Fruit fly (Drosophila melanogaster) whole organism, embryonic: ENCODE results near the gene CG8564.

Experiments used
- Bgb ChIP-seq: fragments of 200-800 bp; sonication (Bioruptor generic); IDR thresholded peaks from 2 replicates; pipeline ENCODE4 v1.3.6; 2022; ENCODE audit warnings: missing biosample characterization, missing genetic modification characterization; ENCODE audit not compliant: partially characterized antibody
- C15 ChIP-seq: fragments of 200-800 bp; sonication (Bioruptor generic); IDR thresholded peaks from 3 replicates; pipeline ENCODE4 v1.3.6; 2022; ENCODE audit warnings: missing biosample characterization, missing genetic modification characterization
- CG1024 ChIP-seq: fragments of 200-800 bp; sonication (Bioruptor generic); IDR thresholded peaks from 2 replicates; pipeline ENCODE4 v1.3.6; 2022; ENCODE audit warnings: missing biosample characterization, missing genetic modification characterization
- CG10267 ChIP-seq: fragments of 200-800 bp; sonication (Bioruptor generic); optimal IDR thresholded peaks from 2 replicates; lab custom pipeline; 2018; ENCODE audit warnings: missing biosample characterization, mild to moderate bottlenecking, missing genetic modification characterization, moderate library complexity
- CG11398 ChIP-seq: fragments of 200-800 bp; sonication (Bioruptor generic); optimal IDR thresholded peaks from 2 replicates; lab custom pipeline; 2016; ENCODE audit warnings: missing biosample characterization, missing genetic modification characterization
- CG11723 ChIP-seq: fragments of 200-800 bp; sonication (Bioruptor generic); optimal IDR thresholded peaks from 2 replicates; lab custom pipeline; 2017; ENCODE audit warnings: missing biosample characterization, mild to moderate bottlenecking, missing genetic modification characterization
- CG12659 ChIP-seq: fragments of 200-800 bp; sonication (Bioruptor generic); optimal IDR thresholded peaks from 3 replicates; lab custom pipeline; 2017; ENCODE audit warnings: mild to moderate bottlenecking, missing biosample characterization, missing genetic modification reagents, missing genetic modification characterization
- CG12942 ChIP-seq: fragments of 200-800 bp; sonication (Bioruptor generic); optimal IDR thresholded peaks from 3 replicates; lab custom pipeline; 2016; ENCODE audit warnings: missing biosample characterization, missing genetic modification characterization
- CG13296 ChIP-seq: fragments of 200-800 bp; sonication (Bioruptor generic); optimal IDR thresholded peaks from 3 replicates; lab custom pipeline; 2018; ENCODE audit warnings: missing biosample characterization, mild to moderate bottlenecking, missing genetic modification characterization
- CG14860 ChIP-seq: fragments of 200-800 bp; sonication (Bioruptor generic); IDR thresholded peaks from 3 replicates; pipeline ENCODE4 v1.3.6; 2022; ENCODE audit warnings: missing biosample characterization, missing genetic modification characterization; ENCODE audit not compliant: partially characterized antibody
- CG15073 ChIP-seq: fragments of 200-800 bp; sonication (Bioruptor generic); optimal IDR thresholded peaks from 2 replicates; lab custom pipeline; 2016; ENCODE audit warnings: missing biosample characterization, missing genetic modification characterization
- CG15479 ChIP-seq: fragments of 200-800 bp; sonication (Bioruptor generic); optimal IDR thresholded peaks from 3 replicates; lab custom pipeline; 2019; ENCODE audit warnings: missing biosample characterization, mild to moderate bottlenecking, missing genetic modification characterization, moderate library complexity
- CG2120 ChIP-seq: fragments of 200-800 bp; sonication (Bioruptor generic); optimal IDR thresholded peaks from 3 replicates; lab custom pipeline; 2016; ENCODE audit warnings: missing biosample characterization, missing genetic modification characterization
- CG31388 ChIP-seq: fragments of 200-800 bp; sonication (Bioruptor generic); optimal IDR thresholded peaks from 2 replicates; lab custom pipeline; 2016; ENCODE audit warnings: missing biosample characterization, missing genetic modification characterization
- CG4360 ChIP-seq: fragments of 200-800 bp; sonication (Bioruptor generic); IDR thresholded peaks from 2 replicates; pipeline ENCODE4 v1.3.6; 2022; ENCODE audit warnings: missing biosample characterization, missing genetic modification characterization
- CG6765 ChIP-seq: fragments of 200-800 bp; sonication (Bioruptor generic); optimal IDR thresholded peaks from 3 replicates; lab custom pipeline; 2017; ENCODE audit warnings: missing biosample characterization, mild to moderate bottlenecking, missing genetic modification characterization
- CG7786 ChIP-seq: fragments of 200-800 bp; sonication (Bioruptor generic); optimal IDR thresholded peaks from 2 replicates; lab custom pipeline; 2016; ENCODE audit warnings: missing biosample characterization, missing genetic modification characterization
- CG7928 ChIP-seq: fragments of 200-800 bp; sonication (Bioruptor generic); optimal IDR thresholded peaks from 2 replicates; lab custom pipeline; 2017; ENCODE audit warnings: missing biosample characterization, mild to moderate bottlenecking, missing genetic modification characterization
- CG9727 ChIP-seq: fragments of 200-800 bp; sonication (Bioruptor generic); optimal IDR thresholded peaks from 3 replicates; lab custom pipeline; 2017; ENCODE audit warnings: missing biosample characterization, mild to moderate bottlenecking, missing genetic modification characterization
- Dbx ChIP-seq: fragments of 200-800 bp; sonication (Bioruptor generic); IDR thresholded peaks from 3 replicates; pipeline ENCODE4 v1.3.6; 2022; ENCODE audit warnings: missing biosample characterization, missing genetic modification characterization
- Drgx ChIP-seq: fragments of 200-800 bp; sonication (Bioruptor generic); IDR thresholded peaks from 2 replicates; pipeline ENCODE4 v1.3.6; 2022; ENCODE audit warnings: missing biosample characterization, missing genetic modification characterization
- E2f2 ChIP-seq: fragments of 200-800 bp; sonication (Bioruptor generic); IDR thresholded peaks from 2 replicates; pipeline ENCODE4 v1.3.6; 2022; ENCODE audit warnings: missing biosample characterization, missing genetic modification characterization
- Eip74EF ChIP-seq, 2 experiments: fragments of 200-800 bp in 1 of 2; fragments of >200 bp in 1 of 2; sonication (Bioruptor generic) in 1 of 2; optimal IDR thresholded peaks; 2 replicates each; lab custom pipeline; 2017 to 2019; ENCODE audit warnings: missing biosample characterization in 2 of 2, missing genetic modification characterization in 2 of 2, mild to moderate bottlenecking in 1 of 2, moderate library complexity in 1 of 2
- Fer3 ChIP-seq: fragments of 200-800 bp; sonication (Bioruptor generic); optimal IDR thresholded peaks from 2 replicates; lab custom pipeline; 2018; ENCODE audit warnings: missing biosample characterization, mild to moderate bottlenecking, missing genetic modification characterization, moderate library complexity
- HLH54F ChIP-seq: fragments of 200-800 bp; sonication (Bioruptor generic); optimal IDR thresholded peaks from 3 replicates; lab custom pipeline; 2016; ENCODE audit warnings: missing biosample characterization, missing genetic modification characterization
- Jarid2 ChIP-seq: fragments of 200-800 bp; sonication (Bioruptor generic); optimal IDR thresholded peaks from 3 replicates; lab custom pipeline; 2017; ENCODE audit warnings: mild to moderate bottlenecking, missing biosample characterization, missing genetic modification reagents, missing genetic modification characterization
- Lhr ChIP-seq: fragments of 200-800 bp; sonication (Bioruptor generic); optimal IDR thresholded peaks from 3 replicates; lab custom pipeline; 2017; ENCODE audit warnings: mild to moderate bottlenecking, missing biosample characterization, missing genetic modification reagents, missing genetic modification characterization
- Lim3 ChIP-seq: fragments of 200-800 bp; sonication (Bioruptor generic); IDR thresholded peaks from 2 replicates; pipeline ENCODE4 v1.3.6; 2022; ENCODE audit warnings: missing biosample characterization, missing genetic modification characterization
- Mes4 ChIP-seq: fragments of 200-800 bp; sonication (Bioruptor generic); optimal IDR thresholded peaks from 2 replicates; lab custom pipeline; 2016; ENCODE audit warnings: missing biosample characterization, missing genetic modification characterization
- Pdp1 ChIP-seq, 2 experiments: fragments of 200-800 bp; sonication (Bioruptor generic); optimal IDR thresholded peaks; 3 replicates each; lab custom pipeline; 2016; ENCODE audit warnings: missing biosample characterization in 2 of 2, missing genetic modification characterization in 2 of 2, mild to moderate bottlenecking in 1 of 2, moderate library complexity in 1 of 2
- Sox100B ChIP-seq: fragments of 200-800 bp; sonication (Bioruptor generic); optimal IDR thresholded peaks from 3 replicates; lab custom pipeline; 2018; ENCODE audit warnings: missing biosample characterization, mild to moderate bottlenecking, missing genetic modification characterization
- bab2 ChIP-seq: fragments of 200-800 bp; sonication (Bioruptor generic); optimal IDR thresholded peaks from 2 replicates; lab custom pipeline; 2016; ENCODE audit warnings: missing biosample characterization, missing genetic modification characterization
- chif ChIP-seq, 2 experiments: fragments of 200-800 bp; sonication (Bioruptor generic); optimal IDR thresholded peaks; 3 replicates each; lab custom pipeline; 2016; ENCODE audit warnings: missing biosample characterization in 2 of 2, missing genetic modification characterization in 2 of 2
- dysf ChIP-seq: fragments of 200-800 bp; sonication (Bioruptor generic); IDR thresholded peaks from 3 replicates; pipeline ENCODE4 v1.3.6; 2022; ENCODE audit warnings: missing biosample characterization, missing genetic modification characterization
- ems ChIP-seq: fragments of 200-800 bp; sonication (Bioruptor generic); optimal IDR thresholded peaks from 3 replicates; lab custom pipeline; 2016; ENCODE audit warnings: missing biosample characterization, missing genetic modification characterization
- ham ChIP-seq: fragments of 200-800 bp; sonication (Bioruptor generic); IDR thresholded peaks from 2 replicates; pipeline ENCODE4 v1.3.6; 2022; ENCODE audit warnings: missing biosample characterization, missing genetic modification characterization
- lola ChIP-seq, 3 experiments: fragments of >200 bp in 2 of 3; fragments of 200-800 bp in 1 of 3; sonication (Bioruptor generic) in 1 of 3; optimal IDR thresholded peaks; 2 replicates each; lab custom pipeline; 2017 to 2019; ENCODE audit warnings: missing biosample characterization in 3 of 3, missing genetic modification characterization in 3 of 3, mild to moderate bottlenecking in 1 of 3, moderate library complexity in 1 of 3
- pita ChIP-seq: fragments of 200-800 bp; sonication (Bioruptor generic); optimal IDR thresholded peaks from 2 replicates; lab custom pipeline; 2017; ENCODE audit warnings: missing biosample characterization, mild to moderate bottlenecking, missing genetic modification characterization
- pnt ChIP-seq: fragments of 200-800 bp; sonication (Bioruptor generic); optimal IDR thresholded peaks from 3 replicates; lab custom pipeline; 2016; ENCODE audit warnings: missing biosample characterization, missing genetic modification characterization
- ro ChIP-seq: fragments of 200-800 bp; sonication (Bioruptor generic); IDR thresholded peaks from 2 replicates; pipeline ENCODE4 v1.3.6; 2022; ENCODE audit warnings: missing biosample characterization, missing genetic modification characterization
- sc ChIP-seq, 3 experiments: fragments of >200 bp in 2 of 3; fragments of 200-800 bp in 1 of 3; sonication (Bioruptor generic) in 1 of 3; optimal IDR thresholded peaks; 2 replicates in 2 of 3; 3 replicates in 1 of 3; lab custom pipeline; 2017; ENCODE audit warnings: mild to moderate bottlenecking in 1 of 3, missing biosample characterization in 1 of 3, missing genetic modification characterization in 1 of 3, missing genetic modification reagents in 1 of 3
- seq ChIP-seq: fragments of 200-800 bp; sonication (Bioruptor generic); IDR thresholded peaks from 2 replicates; pipeline ENCODE4 v1.3.6; 2022; ENCODE audit warnings: missing biosample characterization, missing genetic modification characterization
- shn ChIP-seq: fragments of 200-800 bp; sonication (Bioruptor generic); optimal IDR thresholded peaks from 3 replicates; lab custom pipeline; 2016; ENCODE audit warnings: missing biosample characterization, missing genetic modification characterization
- stwl ChIP-seq: fragments of 200-800 bp; sonication (Bioruptor generic); optimal IDR thresholded peaks from 3 replicates; lab custom pipeline; 2018; ENCODE audit warnings: missing biosample characterization, mild to moderate bottlenecking, missing genetic modification characterization, moderate library complexity
- tio ChIP-seq: fragments of 200-800 bp; sonication (Bioruptor generic); optimal IDR thresholded peaks from 2 replicates; lab custom pipeline; 2017; ENCODE audit warnings: missing biosample characterization, missing genetic modification characterization, inconsistent platforms
- trem ChIP-seq: fragments of 200-800 bp; optimal IDR thresholded peaks from 3 replicates; lab custom pipeline; 2019; ENCODE audit warnings: missing biosample characterization, mild to moderate bottlenecking, missing genetic modification characterization, moderate library complexity
- tup ChIP-seq: fragments of 200-800 bp; sonication (Bioruptor generic); optimal IDR thresholded peaks from 2 replicates; lab custom pipeline; 2016; ENCODE audit warnings: missing biosample characterization, mild to moderate bottlenecking, missing genetic modification characterization, moderate library complexity
- zfh1 ChIP-seq: fragments of 200-800 bp; sonication (Bioruptor generic); IDR thresholded peaks from 3 replicates; pipeline ENCODE4 v1.3.6; 2022; ENCODE audit warnings: missing biosample characterization, missing genetic modification characterization

The CG8564 gene

DNA sequence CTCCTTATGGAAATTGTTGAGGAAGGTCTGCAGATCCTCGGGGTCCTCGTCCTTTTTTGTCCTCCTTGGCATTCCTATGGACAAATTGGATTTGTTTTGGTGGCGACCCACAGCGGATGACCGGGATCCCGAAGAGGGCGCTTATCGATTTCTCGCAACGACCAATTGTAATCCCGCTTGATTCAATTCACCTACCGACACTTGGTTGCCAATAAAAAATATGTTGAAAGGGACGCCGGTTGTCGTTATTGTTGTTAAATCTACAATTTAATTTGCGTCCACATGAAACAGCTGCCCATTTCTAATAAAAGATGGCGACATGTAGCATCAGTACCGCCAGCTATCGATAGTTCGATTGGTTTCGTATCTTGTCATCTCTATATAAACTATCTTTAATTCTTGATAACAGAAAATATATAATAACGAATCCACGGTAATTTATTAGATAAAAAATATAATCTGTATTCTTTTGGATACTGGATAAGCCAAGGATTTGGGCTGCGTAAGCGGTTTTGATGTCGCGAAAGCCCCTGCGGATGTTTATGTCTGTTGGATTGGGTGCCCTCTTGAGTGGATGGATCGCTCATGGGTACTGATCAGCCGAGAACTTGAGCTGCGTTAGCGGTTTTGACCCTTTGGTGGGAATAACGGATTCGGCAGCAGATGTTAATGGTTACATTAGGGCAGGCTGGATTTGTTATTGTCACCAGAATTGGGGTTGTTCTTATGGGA is 31.2 kb downstream of the CG8564 start, which contains the start of gene CTCF (continued):
- TF ChIP-seq CG12659 (GFP tag; lab: Kevin White, UChicago) (peak; percentile 77), ems (GFP tag; lab: Kevin White, UChicago) (no peak), dysf (peak; percentile 67; the same call in 2 of the 3 replicates), Sox100B (no peak), Bgb (GFP tag; lab: Robert Waterston, UW) (peak; percentile 73), CG10267 (tag; lab: Kevin White, UChicago) (peak; percentile 62), CG13296 (peak; percentile 37), sc (optimal IDR thresholded peaks at IDR 0.05; lab: Kevin White, UChicago) (no peak), sc (GFP tag; optimal IDR thresholded peaks at IDR 0.05; lab: Kevin White, UChicago) (no peak), pita (no peak), CG11723 (GFP tag; lab: Kevin White, UChicago) (no peak), Lim3 (GFP tag; lab: Robert Waterston, UW) (no peak), E2f2 (GFP tag; lab: Robert Waterston, UW) (no peak; the same call in none of the 2 replicates), zfh1 (GFP tag; lab: Robert Waterston, UW) (0 out of 3 replicates have a peak, but pooled peaks have one; percentile 32), CG11398 (GFP tag; lab: Kevin White, UChicago) (peak; percentile 3), stwl (tag; lab: Kevin White, UChicago) (peak; percentile 67), Lhr (peak; percentile 46), seq (0 out of 2 replicates have a peak, but pooled peaks have one; percentile 8), lola (GFP tag; optimal IDR thresholded peaks at IDR 0.05; lab: Kevin White, UChicago) (peak in 1 of 3 experiments; percentile 16), Mes4 (GFP tag; lab: Kevin White, UChicago) (peak; percentile 33), pnt (GFP tag; lab: Kevin White, UChicago) (peak; percentile 41), CG15479 (GFP tag; lab: Kevin White, UChicago) (no peak), tup (GFP tag; lab: Kevin White, UChicago) (no peak), ro (GFP tag; lab: Robert Waterston, UW) (no peak), HLH54F (GFP tag; lab: Kevin White, UChicago) (peak; percentile 20), Pdp1 (GFP tag; optimal IDR thresholded peaks at IDR 0.05; lab: Kevin White, UChicago) (peak; percentile 33 to 36), Eip74EF (GFP tag; optimal IDR thresholded peaks at IDR 0.05; lab: Kevin White, UChicago) (no peak), Dbx (0 out of 3 replicates have a peak, but pooled peaks have one; percentile 23), CG7786 (GFP tag; lab: Kevin White, UChicago) (no peak), CG31388 (GFP tag; lab: Kevin White, UChicago) (no peak), CG6765 (no peak), chif (GFP tag; optimal IDR thresholded peaks at IDR 0.05; lab: Kevin White, UChicago) (peak in 1 of 2 experiments; percentile 50), CG7928 (GFP tag; lab: Kevin White, UChicago) (no peak), Drgx (GFP tag; lab: Robert Waterston, UW) (peak; percentile 26; the same call in 1 of the 2 replicates), Fer3 (tag; lab: Kevin White, UChicago) (no peak), C15 (GFP tag; lab: Robert Waterston, UW) (no peak), tio (GFP tag; lab: Kevin White, UChicago) (no peak), CG2120 (GFP tag; lab: Kevin White, UChicago) (peak; percentile 52), CG1024 (GFP tag; lab: Robert Waterston, UW) (peak; percentile 13; the same call in 1 of the 2 replicates), shn (no peak), trem (tag; lab: Kevin White, UChicago) (peak; percentile 91), CG9727 (GFP tag; lab: Kevin White, UChicago) (peak; percentile 55), bab2 (peak; percentile 13), CG15073 (GFP tag; lab: Kevin White, UChicago) (no peak), CG4360 (GFP tag; lab: Robert Waterston, UW) (no peak), Jarid2 (GFP tag; lab: Kevin White, UChicago) (no peak), ham (GFP tag; lab: Robert Waterston, UW) (no peak), CG12942 (GFP tag; lab: Kevin White, UChicago) (no peak), CG14860 (GFP tag; lab: Robert Waterston, UW) (peak; percentile 65)
